Fruit fly (Drosophila melanogaster) whole organism, embryonic: ENCODE results near the gene SrpRbeta.

Source experiments
- Ada2b ChIP-seq: fragments of 200-800 bp; sonication (Bioruptor generic); IDR thresholded peaks from 2 replicates; pipeline ENCODE4 v1.3.6; 2022; ENCODE audit warnings: missing biosample characterization, missing genetic modification characterization
- CG10267 ChIP-seq: fragments of 200-800 bp; sonication (Bioruptor generic); optimal IDR thresholded peaks from 2 replicates; lab custom pipeline; 2018; ENCODE audit warnings: missing biosample characterization, mild to moderate bottlenecking, missing genetic modification characterization, moderate library complexity
- CG10543 ChIP-seq: fragments of 200-800 bp; sonication (Bioruptor generic); optimal IDR thresholded peaks from 3 replicates; lab custom pipeline; 2017; ENCODE audit warnings: missing biosample characterization, mild to moderate bottlenecking, missing genetic modification characterization, moderate library complexity
- CG12155 ChIP-seq: fragments of 200-800 bp; sonication (Bioruptor generic); optimal IDR thresholded peaks from 3 replicates; lab custom pipeline; 2016; ENCODE audit warnings: missing biosample characterization, missing genetic modification characterization
- CG1233 ChIP-seq: fragments of 200-800 bp; sonication (Bioruptor generic); optimal IDR thresholded peaks from 4 replicates; lab custom pipeline; 2018; ENCODE audit warnings: missing biosample characterization, mild to moderate bottlenecking, missing genetic modification characterization
- CG12391 ChIP-seq: fragments of 200-800 bp; sonication (Bioruptor generic); optimal IDR thresholded peaks from 3 replicates; lab custom pipeline; 2018; ENCODE audit warnings: missing biosample characterization, mild to moderate bottlenecking, missing genetic modification characterization, moderate library complexity
- CG2129 ChIP-seq: fragments of 200-800 bp; sonication (Bioruptor generic); IDR thresholded peaks from 2 replicates; pipeline ENCODE4 v1.3.6; 2022; ENCODE audit warnings: missing biosample characterization, missing genetic modification characterization; ENCODE audit not compliant: partially characterized antibody
- CG34376 ChIP-seq: fragments of 200-800 bp; sonication (Bioruptor generic); optimal IDR thresholded peaks from 2 replicates; lab custom pipeline; 2018; ENCODE audit warnings: missing biosample characterization, mild to moderate bottlenecking, missing genetic modification characterization
- CG6272 ChIP-seq: fragments of 200-800 bp; sonication (Bioruptor generic); IDR thresholded peaks from 2 replicates; pipeline ENCODE4 v1.3.6; 2022; ENCODE audit warnings: missing biosample characterization, missing genetic modification characterization
- CG6683 ChIP-seq: fragments of 200-800 bp; sonication (Bioruptor generic); optimal IDR thresholded peaks from 2 replicates; lab custom pipeline; 2017; ENCODE audit warnings: missing biosample characterization, mild to moderate bottlenecking, missing genetic modification characterization, missing genetic modification reagents
- CG7556 ChIP-seq: fragments of 200-800 bp; sonication (Bioruptor generic); optimal IDR thresholded peaks from 2 replicates; lab custom pipeline; 2017; ENCODE audit warnings: missing biosample characterization, mild to moderate bottlenecking, missing genetic modification characterization
- Chrac-16 ChIP-seq: fragments of 200-800 bp; sonication (Bioruptor generic); optimal IDR thresholded peaks from 3 replicates; lab custom pipeline; 2016; ENCODE audit warnings: missing biosample characterization, missing genetic modification characterization
- D ChIP-seq, 2 experiments: fragments of 200-800 bp in 1 of 2; fragments of >200 bp in 1 of 2; sonication (Bioruptor generic) in 1 of 2; optimal IDR thresholded peaks; 2 replicates in 1 of 2; 3 replicates in 1 of 2; lab custom pipeline; 2017; ENCODE audit warnings: mild to moderate bottlenecking in 1 of 2, missing biosample characterization in 1 of 2, missing genetic modification characterization in 1 of 2, missing genetic modification reagents in 1 of 2
- Dad ChIP-seq: fragments of 200-800 bp; sonication (Bioruptor generic); optimal IDR thresholded peaks from 3 replicates; lab custom pipeline; 2016; ENCODE audit warnings: missing biosample characterization, missing genetic modification characterization
- Dip3 ChIP-seq: fragments of 200-800 bp; sonication (Bioruptor generic); optimal IDR thresholded peaks from 3 replicates; lab custom pipeline; 2016; ENCODE audit warnings: missing biosample characterization, missing genetic modification characterization
- Dll ChIP-seq: fragments of 200-800 bp; sonication (Bioruptor generic); IDR thresholded peaks from 4 replicates; pipeline ENCODE4 v1.3.6; 2022; ENCODE audit warnings: missing biosample characterization, missing genetic modification characterization; ENCODE audit not compliant: partially characterized antibody
- Doc2 ChIP-seq: fragments of 200-800 bp; sonication (Bioruptor generic); IDR thresholded peaks from 2 replicates; pipeline ENCODE4 v1.3.6; 2022; ENCODE audit warnings: missing biosample characterization, missing genetic modification characterization
- E2f1 ChIP-seq: fragments of 200-800 bp; sonication (Bioruptor generic); IDR thresholded peaks from 2 replicates; pipeline ENCODE4 v1.3.6; 2022; ENCODE audit warnings: missing biosample characterization, missing genetic modification characterization
- E2f2 ChIP-seq: fragments of 200-800 bp; sonication (Bioruptor generic); IDR thresholded peaks from 2 replicates; pipeline ENCODE4 v1.3.6; 2022; ENCODE audit warnings: missing biosample characterization, missing genetic modification characterization
- Eip74EF ChIP-seq, 2 experiments: fragments of 200-800 bp in 1 of 2; fragments of >200 bp in 1 of 2; sonication (Bioruptor generic) in 1 of 2; optimal IDR thresholded peaks; 2 replicates each; lab custom pipeline; 2017 to 2019; ENCODE audit warnings: missing biosample characterization in 2 of 2, missing genetic modification characterization in 2 of 2, mild to moderate bottlenecking in 1 of 2, moderate library complexity in 1 of 2
- H15 ChIP-seq: fragments of 200-800 bp; sonication (Bioruptor generic); IDR thresholded peaks from 3 replicates; pipeline ENCODE4 v1.3.6; 2022; ENCODE audit warnings: missing biosample characterization, missing genetic modification characterization
- Hr39 ChIP-seq: fragments of >200 bp; optimal IDR thresholded peaks from 2 replicates; lab custom pipeline; 2017
- Hr78 ChIP-seq, 2 experiments: fragments of 200-800 bp in 1 of 2; fragments of >200 bp in 1 of 2; sonication (Bioruptor generic) in 1 of 2; optimal IDR thresholded peaks; 2 replicates each; lab custom pipeline; 2017 to 2019; ENCODE audit warnings: missing biosample characterization in 2 of 2, missing genetic modification characterization in 2 of 2, mild to moderate bottlenecking in 1 of 2, moderate library complexity in 1 of 2
- Lim3 ChIP-seq: fragments of 200-800 bp; sonication (Bioruptor generic); IDR thresholded peaks from 2 replicates; pipeline ENCODE4 v1.3.6; 2022; ENCODE audit warnings: missing biosample characterization, missing genetic modification characterization
- NC2α ChIP-seq: fragments of 200-800 bp; sonication (Bioruptor generic); optimal IDR thresholded peaks from 2 replicates; lab custom pipeline; 2016; ENCODE audit warnings: missing biosample characterization, missing genetic modification characterization
- NfI ChIP-seq: fragments of 200-800 bp; sonication (Bioruptor generic); optimal IDR thresholded peaks from 3 replicates; lab custom pipeline; 2018; ENCODE audit warnings: missing biosample characterization, mild to moderate bottlenecking, missing genetic modification characterization, moderate library complexity
- Ptx1 ChIP-seq: fragments of 200-800 bp; sonication (Bioruptor generic); IDR thresholded peaks from 2 replicates; pipeline ENCODE4 v1.3.6; 2022; ENCODE audit warnings: missing biosample characterization, missing genetic modification characterization
- Scr ChIP-seq: fragments of 200-800 bp; sonication (Bioruptor generic); IDR thresholded peaks from 2 replicates; pipeline ENCODE4 v1.3.6; 2022; ENCODE audit warnings: missing biosample characterization, missing genetic modification characterization; ENCODE audit not compliant: partially characterized antibody
- Ssrp ChIP-seq: fragments of 200-800 bp; sonication (Bioruptor generic); optimal IDR thresholded peaks from 2 replicates; lab custom pipeline; 2018; ENCODE audit warnings: missing biosample characterization, mild to moderate bottlenecking, missing genetic modification characterization, moderate library complexity
- Tbp ChIP-seq: fragments of >200 bp; optimal IDR thresholded peaks from 2 replicates; lab custom pipeline; 2018; ENCODE audit warnings: missing biosample characterization, missing genetic modification characterization
- Xbp1 ChIP-seq: fragments of 200-800 bp; sonication (Bioruptor generic); optimal IDR thresholded peaks from 3 replicates; lab custom pipeline; 2016; ENCODE audit warnings: missing biosample characterization, mild to moderate bottlenecking, missing genetic modification characterization
- abd-A ChIP-seq: fragments of 200-800 bp; sonication (Bioruptor generic); optimal IDR thresholded peaks from 3 replicates; lab custom pipeline; 2019; ENCODE audit warnings: missing biosample characterization, mild to moderate bottlenecking, missing genetic modification characterization, moderate library complexity
- cato ChIP-seq: fragments of 200-800 bp; sonication (Bioruptor generic); optimal IDR thresholded peaks from 2 replicates; lab custom pipeline; 2016; ENCODE audit warnings: missing biosample characterization, missing genetic modification characterization, borderline replicate concordance
- dpn ChIP-seq, 2 experiments: fragments of 200-800 bp; sonication (Bioruptor generic); optimal IDR thresholded peaks; 3 replicates each; lab custom pipeline; 2016; ENCODE audit warnings: missing biosample characterization in 2 of 2, missing genetic modification characterization in 2 of 2
- esg ChIP-seq: fragments of 200-800 bp; sonication (Bioruptor generic); conservative IDR thresholded peaks from 2 replicates; pipeline ENCODE4 v1.3.6; 2022; ENCODE audit warnings: missing biosample characterization, missing genetic modification characterization
- eve ChIP-seq, 2 experiments: fragments of >200 bp; optimal IDR thresholded peaks; 2 replicates each; lab custom pipeline; 2017; ENCODE audit warnings: missing biosample characterization in 2 of 2, missing genetic modification characterization in 2 of 2
- fd64A ChIP-seq: fragments of 200-800 bp; sonication (Bioruptor generic); optimal IDR thresholded peaks from 3 replicates; lab custom pipeline; 2018; ENCODE audit warnings: missing biosample characterization, mild to moderate bottlenecking, missing genetic modification characterization
- gce ChIP-seq: fragments of 200-800 bp; sonication (Bioruptor generic); IDR thresholded peaks from 3 replicates; pipeline ENCODE4 v1.3.6; 2022; ENCODE audit warnings: missing biosample characterization, missing genetic modification characterization
- gsb-n ChIP-seq: fragments of 200-800 bp; sonication (Bioruptor generic); optimal IDR thresholded peaks from 3 replicates; lab custom pipeline; 2018; ENCODE audit warnings: missing biosample characterization, mild to moderate bottlenecking, missing genetic modification characterization
- hth ChIP-seq: fragments of >200 bp; optimal IDR thresholded peaks from 2 replicates; lab custom pipeline; 2017; ENCODE audit warnings: inconsistent platforms
- kah ChIP-seq: fragments of 200-800 bp; sonication (Bioruptor generic); optimal IDR thresholded peaks from 2 replicates; lab custom pipeline; 2018; ENCODE audit warnings: missing biosample characterization, mild to moderate bottlenecking, missing genetic modification characterization
- mld ChIP-seq: fragments of 200-800 bp; sonication (Bioruptor generic); IDR thresholded peaks from 3 replicates; pipeline ENCODE4 v1.3.6; 2022; ENCODE audit warnings: missing biosample characterization, missing genetic modification characterization; ENCODE audit not compliant: partially characterized antibody
- nom ChIP-seq: fragments of 200-800 bp; sonication (Bioruptor generic); optimal IDR thresholded peaks from 2 replicates; lab custom pipeline; 2017; ENCODE audit warnings: missing biosample characterization, missing genetic modification characterization, mild to moderate bottlenecking, moderate library complexity, missing genetic modification reagents
- oc ChIP-seq: fragments of 200-800 bp; sonication (Bioruptor generic); optimal IDR thresholded peaks from 2 replicates; lab custom pipeline; 2018; ENCODE audit warnings: missing biosample characterization, mild to moderate bottlenecking, missing genetic modification characterization, moderate library complexity
- phol ChIP-seq: fragments of 200-800 bp; sonication (Bioruptor generic); optimal IDR thresholded peaks from 3 replicates; lab custom pipeline; 2018; ENCODE audit warnings: missing biosample characterization, mild to moderate bottlenecking, missing genetic modification characterization, moderate library complexity
- pnt ChIP-seq: fragments of 200-800 bp; sonication (Bioruptor generic); optimal IDR thresholded peaks from 3 replicates; lab custom pipeline; 2016; ENCODE audit warnings: missing biosample characterization, missing genetic modification characterization
- sens ChIP-seq: fragments of 200-800 bp; sonication (Bioruptor generic); peaks from one replicate; lab custom pipeline; 2016; ENCODE audit warnings: missing biosample characterization, missing genetic modification characterization
- stc ChIP-seq: fragments of 200-800 bp; sonication (Bioruptor generic); IDR thresholded peaks from 2 replicates; pipeline ENCODE4 v1.3.6; 2022; ENCODE audit warnings: missing biosample characterization, missing genetic modification characterization
- trem ChIP-seq: fragments of 200-800 bp; optimal IDR thresholded peaks from 3 replicates; lab custom pipeline; 2019; ENCODE audit warnings: missing biosample characterization, mild to moderate bottlenecking, missing genetic modification characterization, moderate library complexity
- tup ChIP-seq: fragments of 200-800 bp; sonication (Bioruptor generic); optimal IDR thresholded peaks from 2 replicates; lab custom pipeline; 2016; ENCODE audit warnings: missing biosample characterization, mild to moderate bottlenecking, missing genetic modification characterization, moderate library complexity

The SrpRbeta gene

DNA sequence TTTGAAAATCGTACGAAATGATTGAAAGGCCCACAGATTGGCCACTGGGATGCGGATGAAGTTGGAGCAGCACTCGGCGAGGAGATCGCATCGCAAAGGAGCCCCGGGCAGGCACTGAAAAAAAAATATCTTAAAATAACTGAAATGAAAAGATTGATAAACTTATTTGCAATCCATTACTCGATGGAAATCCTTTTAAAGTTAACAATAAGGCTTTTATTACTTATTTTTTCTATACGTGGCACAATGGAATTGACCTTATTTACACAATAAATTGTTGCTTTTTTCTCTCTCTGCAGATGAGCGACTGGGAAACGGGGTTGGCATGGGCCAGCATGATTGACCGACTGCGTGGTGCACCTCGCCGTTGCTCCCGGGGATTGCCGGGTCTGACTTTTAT lies 31.2 kb upstream of the SrpRbeta start (continued):
- TF ChIP-seq gsb-n (tag; lab: Kevin White, UChicago) (peak; percentile 42), CG10543 (GFP tag; lab: Kevin White, UChicago) (no peak), Tbp (no peak), pnt (peak; percentile 54), CG2129 (GFP tag; lab: Robert Waterston, UW) (no peak), CG1233 (GFP tag; lab: Kevin White, UChicago) (no peak), Xbp1 (GFP tag; lab: Kevin White, UChicago) (peak; percentile 65), E2f2 (GFP tag; lab: Robert Waterston, UW) (0 out of 2 replicates have a peak, but pooled peaks have one; percentile 13), Dad (GFP tag; lab: Kevin White, UChicago) (no peak), hth (no peak), CG7556 (GFP tag; lab: Kevin White, UChicago) (peak; percentile 47), tup (GFP tag; lab: Kevin White, UChicago) (no peak), NfI (GFP tag; lab: Kevin White, UChicago) (peak; percentile 17), CG6683 (GFP tag; lab: Kevin White, UChicago) (no peak), Dip3 (GFP tag; lab: Kevin White, UChicago) (no peak), CG6272 (GFP tag; lab: Robert Waterston, UW) (no peak), Doc2 (GFP tag; lab: Robert Waterston, UW) (no peak), Dll (GFP tag; lab: Robert Waterston, UW) (no peak), NC2α (no peak), D (optimal IDR thresholded peaks at IDR 0.05; lab: Kevin White, UChicago) (no peak), D (GFP tag; optimal IDR thresholded peaks at IDR 0.05; lab: Kevin White, UChicago) (peak; percentile 47), dpn (GFP tag; optimal IDR thresholded peaks at IDR 0.05; lab: Kevin White, UChicago) (peak; percentile 2 to 43), stc (peak; percentile 59; the same call in 1 of the 2 replicates), CG10267 (peak; percentile 41), Chrac-16 (peak; percentile 9), trem (tag; lab: Kevin White, UChicago) (no peak), E2f1 (GFP tag; lab: Robert Waterston, UW) (0 out of 2 replicates have a peak, but pooled peaks have one; percentile 18), Lim3 (GFP tag; lab: Robert Waterston, UW) (no peak), eve (GFP tag; optimal IDR thresholded peaks at IDR 0.05; lab: Kevin White, UChicago) (no peak), gce (GFP tag; lab: Robert Waterston, UW) (0 out of 3 replicates have a peak, but pooled peaks have one; percentile 40), kah (GFP tag; lab: Kevin White, UChicago) (no peak), Eip74EF (GFP tag; optimal IDR thresholded peaks at IDR 0.05; lab: Kevin White, UChicago) (peak in 1 of 2 experiments; percentile 33), mld (GFP tag; lab: Robert Waterston, UW) (no peak), Ssrp (peak; percentile 65), Ptx1 (GFP tag; lab: Robert Waterston, UW) (peak; percentile 67), abd-A (no peak), fd64A (GFP tag; lab: Kevin White, UChicago) (peak; percentile 0), CG34376 (GFP tag; lab: Kevin White, UChicago) (no peak), Ada2b (peak; percentile 64; the same call in 1 of the 2 replicates), oc (peak; percentile 65), sens (GFP tag; lab: Kevin White, UChicago) (peak; percentile 87), Scr (GFP tag; lab: Robert Waterston, UW) (no peak), Hr39 (lab: Kevin White, UChicago) (no peak), esg (GFP tag; lab: Robert Waterston, UW) (peak; percentile 55; the same call in 1 of the 2 replicates), Hr78 (GFP tag; optimal IDR thresholded peaks at IDR 0.05; lab: Kevin White, UChicago) (peak in 1 of 2 experiments; percentile 35), cato (GFP tag; lab: Kevin White, UChicago) (peak; percentile 27), nom (GFP tag; lab: Kevin White, UChicago) (no peak), CG12391 (peak; percentile 64), CG12155 (GFP tag; lab: Kevin White, UChicago) (no peak), phol (tag; lab: Kevin White, UChicago) (peak; percentile 70), H15 (peak; percentile 34; the same call in 1 of the 3 replicates)
